Worm (Caenorhabditis elegans) whole organism, L1 larva: ENCODE measurements around the gene tag-164.

Source experiments
- C04F5.9 ChIP-seq: sonication (generic microtip); optimal IDR thresholded peaks from 2 replicates; lab custom pipeline; 2016; ENCODE audit warnings: missing genetic modification characterization, missing compliant biosample characterization
- C16A3.4 ChIP-seq: fragments of 150-350 bp; optimal IDR thresholded peaks from 2 replicates; lab custom pipeline; 2014; ENCODE audit warnings: missing biosample characterization, missing genetic modification characterization
- F16B12.6 ChIP-seq: fragments of 150-350 bp; optimal IDR thresholded peaks from 2 replicates; lab custom pipeline; 2014; ENCODE audit warnings: missing biosample characterization, missing genetic modification characterization
- Y116A8C.19 ChIP-seq: sonication (generic microtip); optimal IDR thresholded peaks from 2 replicates; lab custom pipeline; 2016; ENCODE audit warnings: missing compliant biosample characterization, missing genetic modification characterization, borderline replicate concordance
- aha-1 ChIP-seq: fragments of 150-350 bp; optimal IDR thresholded peaks from 2 replicates; lab custom pipeline; 2014; ENCODE audit warnings: missing biosample characterization, missing genetic modification characterization
- alr-1 ChIP-seq: fragments of 200-800 bp; sonication (Bioruptor generic); optimal IDR thresholded peaks from 2 replicates; lab custom pipeline; 2018; ENCODE audit warnings: borderline replicate concordance, mild to moderate bottlenecking, missing genetic modification characterization, missing compliant biosample characterization
- ama-1 ChIP-seq: fragments of 150-350 bp; optimal IDR thresholded peaks from 2 replicates; lab custom pipeline; 2014
- ceh-90 ChIP-seq: sonication (generic microtip); optimal IDR thresholded peaks from 2 replicates; lab custom pipeline; 2016; ENCODE audit warnings: missing genetic modification characterization, missing compliant biosample characterization
- ces-1 ChIP-seq: fragments of 150-350 bp; optimal IDR thresholded peaks from 2 replicates; lab custom pipeline; 2014; ENCODE audit warnings: missing biosample characterization, missing genetic modification reagents, missing genetic modification characterization
- dsc-1 ChIP-seq: sonication (generic microtip); optimal IDR thresholded peaks from 2 replicates; lab custom pipeline; 2016; ENCODE audit warnings: mild to moderate bottlenecking, missing genetic modification characterization, missing compliant biosample characterization
- efl-1 ChIP-seq, 4 experiments: fragments of 150-350 bp; optimal IDR thresholded peaks in 3 of 4; peaks in 1 of 4; 1 replicate in 1 of 4; 2 replicates in 3 of 4; lab custom pipeline; 2014; ENCODE audit warnings: missing biosample characterization in 2 of 4, missing genetic modification characterization in 2 of 4, missing genetic modification reagents in 2 of 4
- egl-27 ChIP-seq, 2 experiments: fragments of 150-350 bp in 1 of 2; sonication (generic microtip); optimal IDR thresholded peaks; 3 replicates each; lab custom pipeline; 2017 to 2018; ENCODE audit warnings: missing biosample characterization in 2 of 2, missing genetic modification characterization in 2 of 2, missing genetic modification reagents in 2 of 2
- elt-2 ChIP-seq: sonication (generic microtip); optimal IDR thresholded peaks from 2 replicates; lab custom pipeline; 2016; ENCODE audit warnings: missing genetic modification characterization, mild to moderate bottlenecking, inconsistent platforms, missing compliant biosample characterization, missing genetic modification reagents
- elt-3 ChIP-seq, 6 experiments: fragments of 150-350 bp in 1 of 6; sonication (generic microtip); optimal IDR thresholded peaks; 2 replicates each; lab custom pipeline; 2017 to 2018; ENCODE audit warnings: missing biosample characterization in 6 of 6, missing genetic modification characterization in 6 of 6, inconsistent platforms in 1 of 6
- ets-5 ChIP-seq: fragments of 200-800 bp; sonication (Bioruptor generic); IDR thresholded peaks from 2 replicates; pipeline ENCODE4 v1.3.6; 2022; ENCODE audit warnings: missing genetic modification characterization, missing compliant biosample characterization
- fkh-4 ChIP-seq: sonication (generic microtip); optimal IDR thresholded peaks from 2 replicates; lab custom pipeline; 2016; ENCODE audit warnings: missing compliant biosample characterization, missing genetic modification characterization, borderline replicate concordance
- fkh-8 ChIP-seq: sonication (generic microtip); optimal IDR thresholded peaks from 2 replicates; lab custom pipeline; 2016; ENCODE audit warnings: mild to moderate bottlenecking, missing genetic modification characterization, missing compliant biosample characterization
- grh-1 ChIP-seq: fragments of 200-800 bp; sonication (Bioruptor generic); IDR thresholded peaks from 2 replicates; pipeline ENCODE4 v1.3.6; 2022; ENCODE audit warnings: missing genetic modification reagents, missing genetic modification characterization, missing compliant biosample characterization
- hlh-17 ChIP-seq: fragments of 200-800 bp; sonication (Bioruptor generic); optimal IDR thresholded peaks from 2 replicates; lab custom pipeline; 2018; ENCODE audit warnings: missing genetic modification characterization, mild to moderate bottlenecking, missing compliant biosample characterization, moderate library complexity, borderline replicate concordance
- hlh-4 ChIP-seq: sonication (generic microtip); optimal IDR thresholded peaks from 2 replicates; lab custom pipeline; 2016; ENCODE audit warnings: mild to moderate bottlenecking, missing genetic modification characterization, missing compliant biosample characterization
- hpl-2 ChIP-seq: fragments of 150-350 bp; optimal IDR thresholded peaks from 2 replicates; lab custom pipeline; 2014; ENCODE audit warnings: missing biosample characterization, missing genetic modification reagents, missing genetic modification characterization
- irx-1 ChIP-seq: sonication (generic microtip); optimal IDR thresholded peaks from 2 replicates; lab custom pipeline; 2016; ENCODE audit warnings: missing genetic modification characterization, missing compliant biosample characterization
- isw-1 ChIP-seq: fragments of 200-800 bp; sonication (Bioruptor generic); IDR thresholded peaks from 2 replicates; pipeline ENCODE4 v1.3.6; 2022; ENCODE audit warnings: missing genetic modification characterization, missing compliant biosample characterization
- lin-13 ChIP-seq: fragments of 150-350 bp; optimal IDR thresholded peaks from 2 replicates; lab custom pipeline; 2014; ENCODE audit warnings: missing biosample characterization, missing genetic modification reagents, missing genetic modification characterization
- lin-35 ChIP-seq, 2 experiments: fragments of 150-350 bp; optimal IDR thresholded peaks; 2 replicates each; lab custom pipeline; 2014; ENCODE audit warnings: missing biosample characterization in 2 of 2, missing genetic modification characterization in 2 of 2, missing genetic modification reagents in 2 of 2
- lin-39 ChIP-seq: fragments of 150-350 bp; optimal IDR thresholded peaks from 2 replicates; lab custom pipeline; 2014; ENCODE audit warnings: missing biosample characterization, missing genetic modification reagents, missing genetic modification characterization
- lir-3 ChIP-seq: sonication (generic microtip); optimal IDR thresholded peaks from 2 replicates; lab custom pipeline; 2016; ENCODE audit warnings: mild to moderate bottlenecking, missing genetic modification characterization, moderate library complexity, missing compliant biosample characterization; ENCODE audit not compliant: poor library complexity
- lsy-2 ChIP-seq, 2 experiments: fragments of 150-350 bp; optimal IDR thresholded peaks; 2 replicates each; lab custom pipeline; 2014; ENCODE audit warnings: missing biosample characterization in 2 of 2, missing genetic modification characterization in 2 of 2
- mab-9 ChIP-seq: fragments of 200-800 bp; sonication (Bioruptor generic); IDR thresholded peaks from 2 replicates; pipeline ENCODE4 v1.3.6; 2022; ENCODE audit warnings: missing genetic modification reagents, missing genetic modification characterization, missing compliant biosample characterization
- mdl-1 ChIP-seq, 2 experiments: fragments of 150-350 bp; optimal IDR thresholded peaks; 2 replicates each; lab custom pipeline; 2014 to 2017; ENCODE audit warnings: missing biosample characterization in 2 of 2, missing genetic modification characterization in 2 of 2, inconsistent platforms in 1 of 2
- nhr-11 ChIP-seq: fragments of 150-350 bp; optimal IDR thresholded peaks from 2 replicates; lab custom pipeline; 2014; ENCODE audit warnings: missing biosample characterization, missing genetic modification characterization
- nhr-19 ChIP-seq: fragments of 200-800 bp; sonication (Bioruptor generic); conservative IDR thresholded peaks from 2 replicates; pipeline ENCODE4 v1.3.6; 2022; ENCODE audit warnings: missing genetic modification characterization, missing compliant biosample characterization
- nhr-20 ChIP-seq: sonication (generic microtip); optimal IDR thresholded peaks from 2 replicates; lab custom pipeline; 2016; ENCODE audit warnings: mild to moderate bottlenecking, missing genetic modification characterization, missing compliant biosample characterization
- nhr-28 ChIP-seq: fragments of 150-350 bp; optimal IDR thresholded peaks from 2 replicates; lab custom pipeline; 2014; ENCODE audit warnings: missing biosample characterization, missing genetic modification characterization
- nhr-71 ChIP-seq: sonication (generic microtip); optimal IDR thresholded peaks from 2 replicates; lab custom pipeline; 2016; ENCODE audit warnings: mild to moderate bottlenecking, missing genetic modification characterization, moderate library complexity, missing compliant biosample characterization
- nhr-77 ChIP-seq: fragments of 150-350 bp; optimal IDR thresholded peaks from 2 replicates; lab custom pipeline; 2014; ENCODE audit warnings: missing biosample characterization, missing genetic modification characterization
- nhr-84 ChIP-seq: sonication (generic microtip); optimal IDR thresholded peaks from 2 replicates; lab custom pipeline; 2017; ENCODE audit warnings: missing biosample characterization, missing genetic modification characterization
- nhr-90 ChIP-seq: sonication (generic microtip); optimal IDR thresholded peaks from 2 replicates; lab custom pipeline; 2016; ENCODE audit warnings: mild to moderate bottlenecking, missing genetic modification characterization, missing compliant biosample characterization; ENCODE audit not compliant: poor library complexity
- pqm-1 ChIP-seq: sonication (generic microtip); optimal IDR thresholded peaks from 3 replicates; lab custom pipeline; 2017; ENCODE audit warnings: missing biosample characterization, missing genetic modification characterization
- rnt-1 ChIP-seq: sonication (generic microtip); optimal IDR thresholded peaks from 2 replicates; lab custom pipeline; 2016; ENCODE audit warnings: mild to moderate bottlenecking, missing genetic modification characterization, moderate library complexity, missing compliant biosample characterization
- snpc-4 ChIP-seq: fragments of 150-350 bp; optimal IDR thresholded peaks from 2 replicates; lab custom pipeline; 2014; ENCODE audit warnings: missing biosample characterization, missing genetic modification characterization
- snu-23 ChIP-seq: sonication (generic microtip); optimal IDR thresholded peaks from 2 replicates; lab custom pipeline; 2016; ENCODE audit warnings: missing genetic modification characterization, missing compliant biosample characterization
- sox-4 ChIP-seq: sonication (generic microtip); optimal IDR thresholded peaks from 2 replicates; lab custom pipeline; 2016; ENCODE audit warnings: missing genetic modification characterization, missing compliant biosample characterization
- sptf-1 ChIP-seq: fragments of 150-350 bp; optimal IDR thresholded peaks from 2 replicates; lab custom pipeline; 2014; ENCODE audit warnings: missing biosample characterization, missing genetic modification characterization
- tlp-1 ChIP-seq: fragments of 150-350 bp; optimal IDR thresholded peaks from 2 replicates; lab custom pipeline; 2014; ENCODE audit warnings: missing biosample characterization, missing genetic modification characterization
- unc-130 ChIP-seq: fragments of 150-350 bp; optimal IDR thresholded peaks from 2 replicates; lab custom pipeline; 2017; ENCODE audit warnings: missing biosample characterization, missing genetic modification characterization, inconsistent platforms
- unc-30 ChIP-seq: sonication (generic microtip); optimal IDR thresholded peaks from 2 replicates; lab custom pipeline; 2017; ENCODE audit warnings: missing biosample characterization, missing genetic modification characterization
- unc-98 ChIP-seq: fragments of 200-800 bp; sonication (Bioruptor generic); IDR thresholded peaks from 2 replicates; pipeline ENCODE4 v1.3.6; 2022; ENCODE audit warnings: missing genetic modification characterization, missing compliant biosample characterization
- zag-1 ChIP-seq: fragments of 150-350 bp; optimal IDR thresholded peaks from 2 replicates; lab custom pipeline; 2014; ENCODE audit warnings: missing biosample characterization, missing genetic modification characterization
- ztf-4 ChIP-seq: fragments of 150-350 bp; optimal IDR thresholded peaks from 2 replicates; lab custom pipeline; 2014; ENCODE audit warnings: missing biosample characterization, missing genetic modification characterization

Gene tag-164

ce11 chrIII:13464493-13465362, 5.4 kb downstream of the tag-164 start, which contains the start of gene kel-3:
Gene kel-3 (plus strand): TSS chrIII:13464820.
- TF ChIP-seq F16B12.6 = peak; percentile 6
- TF ChIP-seq rnt-1 (tag; lab: Kevin White, UChicago) = peak; percentile 83
- TF ChIP-seq egl-27 (tag; optimal IDR thresholded peaks at IDR 0.05; lab: Kevin White, UChicago) = no peak
- peak in 1 of 2 experiments; percentile 68 for TF ChIP-seq mdl-1 (tag; optimal IDR thresholded peaks at IDR 0.05; lab: Kevin White, UChicago)
- TF ChIP-seq lin-39 = peak; percentile 67
- TF ChIP-seq sptf-1 (tag; lab: Kevin White, UChicago) = no peak
- no peak for TF ChIP-seq nhr-28 (tag; lab: Kevin White, UChicago)
- no peak for TF ChIP-seq unc-98 (GFP tag; lab: Robert Waterston, UW)
- TF ChIP-seq nhr-84 (tag; lab: Kevin White, UChicago) = peak; percentile 56
- peak; percentile 66 for TF ChIP-seq elt-2 (tag; lab: Kevin White, UChicago)
- TF ChIP-seq nhr-20 = peak; percentile 75
- no peak for TF ChIP-seq pqm-1 (tag; lab: Kevin White, UChicago)
- TF ChIP-seq snu-23 (GFP tag; lab: Kevin White, UChicago) = peak; percentile 75
- TF ChIP-seq efl-1 (optimal IDR thresholded peaks at IDR 0.05; lab: Kevin White, UChicago) = peak; percentile 33 to 47
- peak; percentile 31 to 95 for TF ChIP-seq efl-1 (GFP tag; optimal IDR thresholded peaks at IDR 0.05 in 1 of 2; lab: Kevin White, UChicago)
- peak; percentile 78 for TF ChIP-seq hpl-2
- TF ChIP-seq zag-1 (tag; lab: Kevin White, UChicago) = no peak
- TF ChIP-seq elt-3 (tag; optimal IDR thresholded peaks at IDR 0.05; lab: Kevin White, UChicago) = peak in 4 of 6 experiments; percentile 69 to 94 (median 76)
- TF ChIP-seq sox-4 (tag; lab: Kevin White, UChicago) = no peak
- peak; percentile 72 for TF ChIP-seq ztf-4 (tag; lab: Kevin White, UChicago)
- no peak for TF ChIP-seq ceh-90
- TF ChIP-seq nhr-77 (tag; lab: Kevin White, UChicago) = peak; percentile 20
- peak; percentile 20; the same call in 1 of the 2 replicates for TF ChIP-seq grh-1 (GFP tag; lab: Robert Waterston, UW)
- peak; percentile 26 for TF ChIP-seq C16A3.4 (tag; lab: Kevin White, UChicago)
- peak; percentile 14 for TF ChIP-seq fkh-4 (tag; lab: Kevin White, UChicago)
- TF ChIP-seq nhr-11 = peak; percentile 49
- no peak for TF ChIP-seq Y116A8C.19 (tag; lab: Kevin White, UChicago)
- peak; percentile 86 for TF ChIP-seq unc-130 (tag; lab: Kevin White, UChicago)
- peak; percentile 78 to 89 for TF ChIP-seq lsy-2 (tag; optimal IDR thresholded peaks at IDR 0.05; lab: Kevin White, UChicago)
- TF ChIP-seq nhr-19 = peak; percentile 85
- TF ChIP-seq mab-9 (GFP tag; lab: Robert Waterston, UW) = 0 out of 2 replicates have a peak, but pooled peaks have one; percentile 23
- TF ChIP-seq nhr-90 (tag; lab: Kevin White, UChicago) = peak; percentile 81
- TF ChIP-seq isw-1 (GFP tag; lab: Robert Waterston, UW) = no peak
- TF ChIP-seq lin-35 (GFP tag; optimal IDR thresholded peaks at IDR 0.05; lab: Kevin White, UChicago) = peak; percentile 17 to 66
- no peak for TF ChIP-seq ets-5 (GFP tag; lab: Robert Waterston, UW)
- no peak for TF ChIP-seq aha-1 (tag; lab: Kevin White, UChicago)
- peak; percentile 91 for TF ChIP-seq nhr-71
- TF ChIP-seq C04F5.9 (tag; lab: Kevin White, UChicago) = no peak
- TF ChIP-seq hlh-4 (tag; lab: Kevin White, UChicago) = no peak
- peak; percentile 4 for TF ChIP-seq hlh-17 (GFP tag; lab: Kevin White, UChicago)
- TF ChIP-seq unc-30 (tag; lab: Kevin White, UChicago) = no peak
- TF ChIP-seq ama-1 (lab: Kevin White, UChicago) = peak; percentile 98
- no peak for TF ChIP-seq snpc-4 (tag; lab: Kevin White, UChicago)
- TF ChIP-seq lin-13 (GFP tag; lab: Kevin White, UChicago) = peak; percentile 39
- peak; percentile 35 for TF ChIP-seq dsc-1 (tag; lab: Kevin White, UChicago)
- no peak for TF ChIP-seq tlp-1 (tag; lab: Kevin White, UChicago)
- TF ChIP-seq fkh-8 (tag; lab: Kevin White, UChicago) = no peak
- no peak for TF ChIP-seq irx-1 (tag; lab: Kevin White, UChicago)
- TF ChIP-seq ces-1 (GFP tag; lab: Kevin White, UChicago) = no peak
- no peak for TF ChIP-seq alr-1 (tag; lab: Kevin White, UChicago)
- TF ChIP-seq lir-3 (tag; lab: Kevin White, UChicago) = peak; percentile 53
